Fruit fly (Drosophila melanogaster) whole organism: ENCODE measurements around the gene Eig71Ed.

Experiments used
- Dll ChIP-seq: fragments of >200 bp; optimal IDR thresholded peaks from 2 replicates; lab custom pipeline; 2017
- EcR ChIP-seq, 2 experiments: fragments of >200 bp; optimal IDR thresholded peaks; 2 replicates each; lab custom pipeline; 2017; ENCODE audit warnings: missing biosample characterization in 2 of 2, missing genetic modification characterization in 2 of 2, missing genetic modification reagents in 2 of 2
- pan ChIP-seq: fragments of >200 bp; optimal IDR thresholded peaks from 2 replicates; lab custom pipeline; 2017
- psq ChIP-seq: fragments of >200 bp; optimal IDR thresholded peaks from 2 replicates; lab custom pipeline; 2017

DNA sequence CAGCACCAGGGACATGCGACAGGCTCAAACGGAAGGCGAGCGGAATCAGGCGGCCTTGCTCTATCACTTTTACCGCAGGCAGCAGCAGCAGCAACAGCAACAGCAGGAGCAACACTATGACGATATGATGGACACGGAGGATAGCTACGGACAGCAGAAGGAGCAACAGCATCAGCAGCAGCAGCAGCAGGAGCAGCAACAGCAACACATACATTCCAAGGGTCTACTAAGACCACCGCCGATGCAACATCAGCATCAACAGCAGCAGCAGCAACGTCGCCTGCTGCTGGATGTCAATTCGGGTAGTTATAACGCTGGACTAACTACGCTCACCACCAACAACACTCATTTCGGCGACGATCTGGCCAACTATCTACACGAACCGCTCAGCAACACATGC lies 47.4 kb upstream of the Eig71Ed start:
- no peak for TF ChIP-seq psq
- TF ChIP-seq EcR (GFP tag; optimal IDR thresholded peaks at IDR 0.05; lab: Kevin White, UChicago): no peak
- no peak for TF ChIP-seq pan
- no peak for TF ChIP-seq Dll (lab: Kevin White, UChicago)
